Worm (Caenorhabditis elegans): ENCODE measurements around the gene vps-11.

DNA sequence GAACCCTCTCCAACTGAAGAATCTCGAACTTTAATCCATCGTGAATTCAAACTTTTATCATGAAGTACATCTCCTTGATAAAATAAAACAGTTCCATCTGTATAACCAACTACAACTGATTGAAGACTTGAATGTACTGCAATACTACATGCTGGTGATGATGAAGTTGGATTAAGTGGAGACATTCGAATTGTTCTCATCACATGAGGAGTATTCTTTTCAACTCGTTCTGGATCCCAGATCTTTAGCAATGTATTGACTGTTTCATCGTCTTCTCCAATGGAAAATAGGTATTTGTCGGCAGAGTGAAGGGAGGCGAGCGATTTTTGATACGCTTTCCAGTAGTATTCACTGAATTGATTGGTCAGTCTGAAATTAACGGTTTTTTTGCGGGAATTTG, 682 bp downstream of the vps-11 start:
- TF ChIP-seq tbx-11 (GFP tag; IDR thresholded peaks at IDR 0.05) (no peak), hnd-1 (tag; optimal IDR thresholded peaks at IDR 0.05) (no peak), ama-1 (optimal IDR thresholded peaks at IDR 0.05) (no peak)

Measured in whole organism, early embryonic.